Worm (Caenorhabditis elegans): ENCODE data around the gene ntl-3.

ntl-3 gene

ce11 chrIII:11843007-11843406, 3.3 kb downstream of the ntl-3 start:
- TF ChIP-seq set-16 (GFP tag; IDR thresholded peaks at IDR 0.05) (peak; percentile 56; the same call in 1 of the 2 replicates), tra-1 (GFP tag; IDR thresholded peaks at IDR 0.05) (no peak), egl-43 (GFP tag; IDR thresholded peaks at IDR 0.05) (no peak), ceh-28 (tag; optimal IDR thresholded peaks at IDR 0.05) (no peak), pha-4 (GFP tag; IDR thresholded peaks at IDR 0.05) (no peak), pha-4 (tag; optimal IDR thresholded peaks at IDR 0.05) (no peak), unc-62 (GFP tag; optimal IDR thresholded peaks at IDR 0.05 in 1 of 2) (peak in 1 of 2 experiments; percentile 72), unc-62 (tag; optimal IDR thresholded peaks at IDR 0.05) (no peak)

ce11 chrIII:11841728-11842127, 4.5 kb downstream of the ntl-3 start:
- TF ChIP-seq set-16 (GFP tag; IDR thresholded peaks at IDR 0.05) (peak; percentile 68), Y48G9A.11 (GFP tag; IDR thresholded peaks at IDR 0.05) (no peak)

- TF ChIP-seq lin-39 (tag; optimal IDR thresholded peaks at IDR 0.05) (no peak), mdl-1 (tag; optimal IDR thresholded peaks at IDR 0.05) (peak in 1 of 2 experiments; percentile 44), hlh-30 (tag; optimal IDR thresholded peaks at IDR 0.05; ENCODE audit: insufficient read depth) (peak; percentile 86), Y75B8A.6 (GFP tag; IDR thresholded peaks at IDR 0.05) (no peak), lin-38 (GFP tag; IDR thresholded peaks at IDR 0.05) (peak; percentile 33)
Measured at ce11 chrIII:11836734-11837133, 9.5 kb downstream of the ntl-3 start.

- peak; percentile 4 for TF ChIP-seq mxl-3 (GFP tag; optimal IDR thresholded peaks at IDR 0.05)
- 0 out of 2 replicates have a peak, but pooled peaks have one; percentile 19 for TF ChIP-seq set-16 (GFP tag; IDR thresholded peaks at IDR 0.05)
- TF ChIP-seq nhr-11 (tag; optimal IDR thresholded peaks at IDR 0.05), result peak; percentile 9
- TF ChIP-seq unc-62 (GFP tag; optimal IDR thresholded peaks at IDR 0.05 in 1 of 2), result peak in 1 of 2 experiments; percentile 50
- TF ChIP-seq unc-62 (tag; optimal IDR thresholded peaks at IDR 0.05), result no peak
- no peak for TF ChIP-seq snpc-4 (tag; optimal IDR thresholded peaks at IDR 0.05)
- TF ChIP-seq Y75B8A.6 (GFP tag; IDR thresholded peaks at IDR 0.05), result no peak
- peak; percentile 41 for TF ChIP-seq mes-2 (tag; optimal IDR thresholded peaks at IDR 0.05; ENCODE audit: poor library complexity, severe bottlenecking)
- TF ChIP-seq mep-1 (tag; optimal IDR thresholded peaks at IDR 0.05), result peak; percentile 32
- TF ChIP-seq R02D3.7 (tag; optimal IDR thresholded peaks at IDR 0.05), result no peak
- TF ChIP-seq hlh-30 (tag; optimal IDR thresholded peaks at IDR 0.05; ENCODE audit: insufficient read depth), result peak; percentile 9
- no peak for TF ChIP-seq sdz-12 (GFP tag; optimal IDR thresholded peaks at IDR 0.05)
- no peak for TF ChIP-seq nhr-10 (tag; optimal IDR thresholded peaks at IDR 0.05)
- TF ChIP-seq zip-2 (tag; optimal IDR thresholded peaks at IDR 0.05), result no peak
- peak; percentile 9 for TF ChIP-seq hlh-11 (tag; optimal IDR thresholded peaks at IDR 0.05)
- TF ChIP-seq dve-1 (tag; optimal IDR thresholded peaks at IDR 0.05; ENCODE audit: insufficient read depth), result no peak
- 0 out of 2 replicates have a peak, but pooled peaks have one; percentile 2 for TF ChIP-seq ZK337.2 (GFP tag; IDR thresholded peaks at IDR 0.05)
- no peak for TF ChIP-seq nhr-48 (tag; optimal IDR thresholded peaks at IDR 0.05)
- TF ChIP-seq F26F4.8 (GFP tag; conservative IDR thresholded peaks at IDR 0.05), result no peak
- peak in 1 of 2 experiments; percentile 10 for TF ChIP-seq hif-1 (tag; optimal IDR thresholded peaks at IDR 0.05)
- TF ChIP-seq nhr-111 (GFP tag; optimal IDR thresholded peaks at IDR 0.05), result no peak
- no peak for TF ChIP-seq attf-4 (tag; optimal IDR thresholded peaks at IDR 0.05)
- TF ChIP-seq F44E2.7 (GFP tag; IDR thresholded peaks at IDR 0.05), result no peak
- TF ChIP-seq mdl-1 (tag; optimal IDR thresholded peaks at IDR 0.05), result peak in 1 of 2 experiments; percentile 33
- TF ChIP-seq ces-1 (GFP tag; optimal IDR thresholded peaks at IDR 0.05), result no peak
- TF ChIP-seq hmg-1.1 (GFP tag; IDR thresholded peaks at IDR 0.05), result peak; percentile 25; the same call in 1 of the 2 replicates
- peak; percentile 66 for TF ChIP-seq aha-1 (tag)
- TF ChIP-seq lsy-2 (tag; optimal IDR thresholded peaks at IDR 0.05), result peak in 1 of 2 experiments; percentile 51
Measured at ce11 chrIII:11836054-11836453, 10.2 kb downstream of the ntl-3 start.
